Worm (Caenorhabditis elegans) whole organism, L4 larva: ENCODE data around the gene F13H6.5.
A peak's percentile ranks its signal among the peaks of the same experiment; 100 is the strongest.

ENCODE experiments used
- T26A8.4 ChIP-seq: fragments of 200-800 bp; sonication (Bioruptor generic); IDR thresholded peaks from 2 replicates; pipeline ENCODE4 v1.3.6; 2022; ENCODE audit warnings: missing genetic modification characterization, missing compliant biosample characterization
- Y105C5A.15 ChIP-seq: fragments of 200-800 bp; sonication (Bioruptor generic); IDR thresholded peaks from 2 replicates; pipeline ENCODE4 v1.3.6; 2022; ENCODE audit warnings: missing genetic modification characterization, missing compliant biosample characterization
- ZK337.2 ChIP-seq: fragments of 200-800 bp; sonication (Bioruptor generic); IDR thresholded peaks from 2 replicates; pipeline ENCODE4 v1.3.6; 2022; ENCODE audit warnings: missing genetic modification reagents, missing genetic modification characterization, missing compliant biosample characterization
- aha-1 ChIP-seq: fragments of 150-350 bp; peaks from one replicate; lab custom pipeline; 2014; ENCODE audit warnings: missing biosample characterization, missing genetic modification characterization
- ama-1 ChIP-seq: fragments of 150-350 bp; optimal IDR thresholded peaks from 2 replicates; lab custom pipeline; 2014; ENCODE audit warnings: inconsistent platforms, mixed read lengths
- arid-1 ChIP-seq: fragments of 200-800 bp; sonication (Bioruptor generic); conservative IDR thresholded peaks from 2 replicates; pipeline ENCODE4 v1.3.6; 2022; ENCODE audit warnings: missing genetic modification reagents, missing genetic modification characterization, missing compliant biosample characterization
- ceh-20 ChIP-seq: fragments of 200-800 bp; sonication (Bioruptor generic); IDR thresholded peaks from 2 replicates; pipeline ENCODE4 v1.3.6; 2022; ENCODE audit warnings: missing genetic modification reagents, missing genetic modification characterization, missing compliant biosample characterization
- ceh-82 ChIP-seq: sonication (generic microtip); optimal IDR thresholded peaks from 2 replicates; lab custom pipeline; 2017; ENCODE audit warnings: missing biosample characterization, missing genetic modification characterization
- daf-16 ChIP-seq, 3 experiments: sonication (generic microtip); optimal IDR thresholded peaks; 2 replicates each; lab custom pipeline; 2016 to 2017; ENCODE audit warnings: missing genetic modification characterization in 3 of 3, missing genetic modification reagents in 3 of 3, mild to moderate bottlenecking in 2 of 3, missing compliant biosample characterization in 2 of 3, missing biosample characterization in 1 of 3, moderate library complexity in 1 of 3
- duxl-1 ChIP-seq: sonication (generic microtip); optimal IDR thresholded peaks from 2 replicates; lab custom pipeline; 2016; ENCODE audit warnings: mild to moderate bottlenecking, missing genetic modification characterization, moderate library complexity, missing compliant biosample characterization; ENCODE audit not compliant: poor library complexity
- egl-27 ChIP-seq: sonication (generic microtip); optimal IDR thresholded peaks from 3 replicates; lab custom pipeline; 2017; ENCODE audit warnings: missing biosample characterization, missing genetic modification reagents, missing genetic modification characterization
- egl-43 ChIP-seq: fragments of 200-800 bp; sonication (Bioruptor generic); IDR thresholded peaks from 2 replicates; pipeline ENCODE4 v1.3.6; 2022; ENCODE audit warnings: missing genetic modification reagents, missing genetic modification characterization, missing compliant biosample characterization
- gei-8 ChIP-seq: fragments of 200-800 bp; sonication (Bioruptor generic); optimal IDR thresholded peaks from 2 replicates; lab custom pipeline; 2018; ENCODE audit warnings: mild to moderate bottlenecking, missing genetic modification characterization, missing compliant biosample characterization
- hlh-11 ChIP-seq: fragments of 200-800 bp; sonication (Bioruptor generic); optimal IDR thresholded peaks from 2 replicates; lab custom pipeline; 2018; ENCODE audit warnings: mild to moderate bottlenecking, missing genetic modification characterization, missing compliant biosample characterization
- hlh-30 ChIP-seq: sonication (generic microtip); optimal IDR thresholded peaks from 2 replicates; lab custom pipeline; 2017; ENCODE audit warnings: antibody characterized with exemption, mild to moderate bottlenecking, missing genetic modification characterization, missing compliant biosample characterization; ENCODE audit not compliant: insufficient read depth
- hmg-1.1 ChIP-seq: fragments of 200-800 bp; sonication (Bioruptor generic); IDR thresholded peaks from 2 replicates; pipeline ENCODE4 v1.3.6; 2022; ENCODE audit warnings: missing genetic modification reagents, missing genetic modification characterization, missing compliant biosample characterization
- lin-29 ChIP-seq: fragments of 200-800 bp; sonication (Bioruptor generic); IDR thresholded peaks from 2 replicates; pipeline ENCODE4 v1.3.6; 2022; ENCODE audit warnings: missing genetic modification reagents, missing genetic modification characterization, missing compliant biosample characterization
- lin-38 ChIP-seq: fragments of 200-800 bp; sonication (Bioruptor generic); IDR thresholded peaks from 2 replicates; pipeline ENCODE4 v1.3.6; 2022; ENCODE audit warnings: missing genetic modification reagents, missing genetic modification characterization, missing compliant biosample characterization
- mdl-1 ChIP-seq, 2 experiments: fragments of 150-350 bp in 1 of 2; sonication (generic microtip) in 1 of 2; optimal IDR thresholded peaks; 2 replicates each; lab custom pipeline; 2014 to 2017; ENCODE audit warnings: missing biosample characterization in 2 of 2, missing genetic modification characterization in 2 of 2
- mdt-29 ChIP-seq: fragments of 200-800 bp; sonication (Bioruptor generic); IDR thresholded peaks from 2 replicates; pipeline ENCODE4 v1.3.6; 2022; ENCODE audit warnings: missing genetic modification reagents, missing genetic modification characterization, missing compliant biosample characterization
- mes-2 ChIP-seq: sonication (generic microtip); optimal IDR thresholded peaks from 2 replicates; lab custom pipeline; 2016; ENCODE audit warnings: missing genotype, mild to moderate bottlenecking, missing genetic modification characterization, missing compliant biosample characterization; ENCODE audit not compliant: poor library complexity, severe bottlenecking
- mxl-2 ChIP-seq: fragments of 200-800 bp; sonication (Bioruptor generic); conservative IDR thresholded peaks from 2 replicates; pipeline ENCODE4 v1.3.6; 2022; ENCODE audit warnings: missing genetic modification reagents, missing genetic modification characterization, missing compliant biosample characterization
- nhr-28 ChIP-seq: fragments of 150-350 bp; optimal IDR thresholded peaks from 2 replicates; lab custom pipeline; 2014; ENCODE audit warnings: missing biosample characterization, missing genetic modification characterization
- nhr-41 ChIP-seq: fragments of 200-800 bp; sonication (Bioruptor generic); IDR thresholded peaks from 2 replicates; pipeline ENCODE4 v1.3.6; 2022; ENCODE audit warnings: missing genetic modification reagents, missing genetic modification characterization, missing compliant biosample characterization
- nhr-48 ChIP-seq: sonication (generic microtip); optimal IDR thresholded peaks from 2 replicates; lab custom pipeline; 2016; ENCODE audit warnings: mild to moderate bottlenecking, missing genetic modification characterization, missing compliant biosample characterization
- nhr-76 ChIP-seq: fragments of 150-350 bp; optimal IDR thresholded peaks from 2 replicates; lab custom pipeline; 2014; ENCODE audit warnings: missing biosample characterization, missing genetic modification characterization
- nhr-77 ChIP-seq: fragments of 150-350 bp; optimal IDR thresholded peaks from 2 replicates; lab custom pipeline; 2014; ENCODE audit warnings: missing biosample characterization, missing genetic modification characterization
- php-3 ChIP-seq: fragments of 200-800 bp; sonication (Bioruptor generic); IDR thresholded peaks from 2 replicates; pipeline ENCODE4 v1.3.6; 2022; ENCODE audit warnings: missing genetic modification reagents, missing genetic modification characterization, missing compliant biosample characterization
- pqm-1 ChIP-seq: sonication (generic microtip); optimal IDR thresholded peaks from 2 replicates; lab custom pipeline; 2017; ENCODE audit warnings: missing biosample characterization, missing genetic modification characterization
- rbr-2 ChIP-seq: sonication (generic microtip); optimal IDR thresholded peaks from 2 replicates; lab custom pipeline; 2016; ENCODE audit warnings: missing genotype, missing genetic modification characterization, missing compliant biosample characterization
- set-16 ChIP-seq: fragments of 200-800 bp; sonication (Bioruptor generic); IDR thresholded peaks from 2 replicates; pipeline ENCODE4 v1.3.6; 2022; ENCODE audit warnings: missing genetic modification reagents, missing genetic modification characterization, missing compliant biosample characterization
- tra-1 ChIP-seq: fragments of 200-800 bp; sonication (Bioruptor generic); IDR thresholded peaks from 2 replicates; pipeline ENCODE4 v1.3.6; 2022; ENCODE audit warnings: missing genetic modification reagents, missing genetic modification characterization, missing compliant biosample characterization
- unc-62 ChIP-seq, 3 experiments: fragments of 150-350 bp in 1 of 3; sonication (generic microtip); optimal IDR thresholded peaks in 2 of 3; peaks in 1 of 3; 1 replicate in 1 of 3; 2 replicates in 2 of 3; lab custom pipeline; 2014 to 2017; ENCODE audit warnings: missing biosample characterization in 3 of 3, missing genetic modification characterization in 3 of 3, missing genetic modification reagents in 3 of 3, missing genotype in 1 of 3
- zfp-2 ChIP-seq: sonication (generic microtip); optimal IDR thresholded peaks from 2 replicates; lab custom pipeline; 2016; ENCODE audit warnings: mild to moderate bottlenecking, missing genetic modification characterization, missing compliant biosample characterization
- zip-11 ChIP-seq: fragments of 200-800 bp; sonication (Bioruptor generic); IDR thresholded peaks from 2 replicates; pipeline ENCODE4 v1.3.6; 2022; ENCODE audit warnings: missing genetic modification characterization, missing compliant biosample characterization

The F13H6.5 gene

ce11 chrV:6342502-6342901, 32.2 kb downstream of the F13H6.5 start:
- TF ChIP-seq set-16 (GFP tag; lab: Robert Waterston, UW): peak; percentile 42; the same call in 1 of the 2 replicates
- no peak for TF ChIP-seq nhr-28 (tag; lab: Kevin White, UChicago)
- TF ChIP-seq hlh-30 (tag; lab: Kevin White, UChicago): peak; percentile 42
- TF ChIP-seq hmg-1.1 (GFP tag; lab: Robert Waterston, UW): peak; percentile 7; the same call in 1 of the 2 replicates
- no peak for TF ChIP-seq nhr-41 (GFP tag; lab: Robert Waterston, UW)
- TF ChIP-seq hlh-11: peak; percentile 66
- no peak for TF ChIP-seq ceh-82 (tag; lab: Kevin White, UChicago)
- TF ChIP-seq mdl-1 (tag; optimal IDR thresholded peaks at IDR 0.05; lab: Kevin White, UChicago): peak in 1 of 2 experiments; percentile 3
- TF ChIP-seq daf-16 (GFP tag; optimal IDR thresholded peaks at IDR 0.05; lab: Kevin White, UChicago): peak in 1 of 2 experiments; percentile 63
- no peak for TF ChIP-seq daf-16 (tag; optimal IDR thresholded peaks at IDR 0.05; lab: Kevin White, UChicago)
- 0 out of 2 replicates have a peak, but pooled peaks have one; percentile 42 for TF ChIP-seq ceh-20 (GFP tag; lab: Robert Waterston, UW)

DNA sequence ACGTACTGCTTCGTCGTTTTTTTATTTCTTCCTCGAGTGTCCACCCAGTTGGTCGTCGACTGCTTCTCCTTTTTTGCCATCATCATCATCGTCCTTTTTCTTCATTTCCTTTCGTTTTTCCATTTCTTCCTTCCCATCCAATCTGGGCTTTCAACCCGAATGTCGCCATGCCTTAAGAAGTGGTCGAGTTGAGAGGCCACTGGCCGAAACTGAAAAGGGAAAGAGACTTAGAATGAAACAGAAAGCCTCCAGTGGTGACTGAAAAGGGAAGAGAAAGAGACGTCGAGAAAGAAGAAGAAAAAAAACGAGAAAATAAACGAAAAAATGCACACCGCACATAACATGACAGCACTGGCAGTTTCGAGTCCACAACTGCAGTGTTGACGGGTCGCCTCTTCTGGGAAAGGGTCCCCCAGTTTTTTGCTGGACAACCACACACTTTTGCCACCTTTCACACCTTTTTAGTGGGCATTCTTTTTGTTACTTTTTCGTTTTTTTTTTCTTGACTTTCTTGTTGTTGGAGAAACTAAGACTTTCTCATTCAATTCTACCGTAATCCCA, 33.6 kb downstream of the F13H6.5 start:
- no peak for TF ChIP-seq zip-11 (GFP tag; lab: Robert Waterston, UW)
- peak; percentile 8 for TF ChIP-seq rbr-2 (tag; lab: Kevin White, UChicago)
- TF ChIP-seq mxl-2 (GFP tag; lab: Robert Waterston, UW): no peak
- TF ChIP-seq nhr-48 (tag; lab: Kevin White, UChicago): no peak
- no peak for TF ChIP-seq Y105C5A.15 (GFP tag; lab: Robert Waterston, UW)
- TF ChIP-seq zfp-2: no peak
- TF ChIP-seq nhr-28 (tag; lab: Kevin White, UChicago): no peak
- no peak for TF ChIP-seq duxl-1
- TF ChIP-seq daf-16 (GFP tag; optimal IDR thresholded peaks at IDR 0.05; lab: Kevin White, UChicago): no peak
- no peak for TF ChIP-seq daf-16 (tag; optimal IDR thresholded peaks at IDR 0.05; lab: Kevin White, UChicago)
- no peak for TF ChIP-seq lin-29
- TF ChIP-seq ZK337.2 (GFP tag; lab: Robert Waterston, UW): no peak
- TF ChIP-seq lin-38 (GFP tag; lab: Robert Waterston, UW): no peak
- no peak for TF ChIP-seq egl-43 (GFP tag; lab: Robert Waterston, UW)
- TF ChIP-seq nhr-77 (tag; lab: Kevin White, UChicago): no peak
- TF ChIP-seq unc-62 (GFP tag; optimal IDR thresholded peaks at IDR 0.05 in 1 of 2; lab: Kevin White, UChicago): peak in 1 of 2 experiments; percentile 31
- no peak for TF ChIP-seq unc-62 (tag; optimal IDR thresholded peaks at IDR 0.05; lab: Kevin White, UChicago)
- no peak for TF ChIP-seq T26A8.4 (GFP tag; lab: Robert Waterston, UW)
- TF ChIP-seq tra-1: no peak
- no peak for TF ChIP-seq gei-8 (GFP tag; lab: Kevin White, UChicago)
- no peak for TF ChIP-seq ama-1 (lab: Kevin White, UChicago)
- peak; percentile 7 for TF ChIP-seq mes-2 (tag; lab: Kevin White, UChicago)
- TF ChIP-seq hmg-1.1 (GFP tag; lab: Robert Waterston, UW): no peak
- no peak for TF ChIP-seq ceh-82 (tag; lab: Kevin White, UChicago)
- peak; percentile 25 for TF ChIP-seq hlh-11
- TF ChIP-seq egl-27 (tag; lab: Kevin White, UChicago): no peak
- no peak for TF ChIP-seq arid-1 (GFP tag; lab: Robert Waterston, UW)
- no peak for TF ChIP-seq php-3 (GFP tag; lab: Robert Waterston, UW)
- TF ChIP-seq mdt-29 (GFP tag; lab: Robert Waterston, UW): no peak
- peak; percentile 10 for TF ChIP-seq hlh-30 (tag; lab: Kevin White, UChicago)
- TF ChIP-seq aha-1 (tag; lab: Kevin White, UChicago): peak; percentile 97
- 0 out of 2 replicates have a peak, but pooled peaks have one; percentile 8 for TF ChIP-seq set-16 (GFP tag; lab: Robert Waterston, UW)
- no peak for TF ChIP-seq nhr-76 (tag; lab: Kevin White, UChicago)
- TF ChIP-seq pqm-1 (tag; lab: Kevin White, UChicago): no peak
- peak in 1 of 2 experiments; percentile 8 for TF ChIP-seq mdl-1 (tag; optimal IDR thresholded peaks at IDR 0.05; lab: Kevin White, UChicago)
